Fruit fly (Drosophila melanogaster) whole organism, embryonic: ENCODE data around the gene sky.

ENCODE experiments used
- Blimp-1 ChIP-seq: fragments of 200-800 bp; sonication (Bioruptor generic); optimal IDR thresholded peaks from 3 replicates; lab custom pipeline; 2018; ENCODE audit warnings: missing biosample characterization, missing genetic modification characterization, mild to moderate bottlenecking, moderate library complexity, missing genetic modification reagents
- BtbVII ChIP-seq: fragments of 200-800 bp; sonication (Bioruptor generic); optimal IDR thresholded peaks from 3 replicates; lab custom pipeline; 2017; ENCODE audit warnings: missing biosample characterization, mild to moderate bottlenecking, missing genetic modification characterization
- CG10543 ChIP-seq: fragments of 200-800 bp; sonication (Bioruptor generic); optimal IDR thresholded peaks from 3 replicates; lab custom pipeline; 2017; ENCODE audit warnings: missing biosample characterization, mild to moderate bottlenecking, missing genetic modification characterization, moderate library complexity
- CG10979 ChIP-seq: fragments of 200-800 bp; sonication (Bioruptor generic); optimal IDR thresholded peaks from 2 replicates; lab custom pipeline; 2018; ENCODE audit warnings: missing biosample characterization, mild to moderate bottlenecking, missing genetic modification characterization, moderate library complexity
- CG11456 ChIP-seq: fragments of 200-800 bp; sonication (Bioruptor generic); IDR thresholded peaks from 3 replicates; pipeline ENCODE4 v1.3.6; 2022; ENCODE audit warnings: missing biosample characterization, missing genetic modification characterization
- CG1647 ChIP-seq: fragments of 200-800 bp; sonication (Bioruptor generic); optimal IDR thresholded peaks from 3 replicates; lab custom pipeline; 2016; ENCODE audit warnings: missing biosample characterization, missing genetic modification characterization
- CG17385 ChIP-seq: fragments of 200-800 bp; sonication (Bioruptor generic); optimal IDR thresholded peaks from 3 replicates; lab custom pipeline; 2018; ENCODE audit warnings: missing biosample characterization, mild to moderate bottlenecking, missing genetic modification characterization
- CG1832 ChIP-seq: fragments of 200-800 bp; sonication (Bioruptor generic); optimal IDR thresholded peaks from 2 replicates; lab custom pipeline; 2017; ENCODE audit warnings: missing biosample characterization, mild to moderate bottlenecking, missing genetic modification characterization, inconsistent platforms
- CG2199 ChIP-seq: fragments of 200-800 bp; sonication (Bioruptor generic); IDR thresholded peaks from 3 replicates; pipeline ENCODE4 v1.3.6; 2022; ENCODE audit warnings: missing biosample characterization, missing genetic modification characterization
- CG32532 ChIP-seq: fragments of 200-800 bp; sonication (Bioruptor generic); IDR thresholded peaks from 2 replicates; pipeline ENCODE4 v1.3.6; 2022; ENCODE audit warnings: missing biosample characterization, missing genetic modification characterization
- CG3281 ChIP-seq: fragments of 200-800 bp; sonication (Bioruptor generic); optimal IDR thresholded peaks from 3 replicates; lab custom pipeline; 2017; ENCODE audit warnings: missing biosample characterization, mild to moderate bottlenecking, missing genetic modification characterization
- CG34224 ChIP-seq: fragments of 200-800 bp; sonication (Bioruptor generic); IDR thresholded peaks from 3 replicates; pipeline ENCODE4 v1.3.6; 2022; ENCODE audit warnings: missing biosample characterization, missing genetic modification characterization; ENCODE audit not compliant: partially characterized antibody
- CG34376 ChIP-seq: fragments of 200-800 bp; sonication (Bioruptor generic); optimal IDR thresholded peaks from 2 replicates; lab custom pipeline; 2018; ENCODE audit warnings: missing biosample characterization, mild to moderate bottlenecking, missing genetic modification characterization
- CG4360 ChIP-seq: fragments of 200-800 bp; sonication (Bioruptor generic); IDR thresholded peaks from 2 replicates; pipeline ENCODE4 v1.3.6; 2022; ENCODE audit warnings: missing biosample characterization, missing genetic modification characterization
- CG6175 ChIP-seq: fragments of 200-800 bp; sonication (Bioruptor generic); IDR thresholded peaks from 3 replicates; pipeline ENCODE4 v1.3.6; 2022; ENCODE audit warnings: missing biosample characterization, missing genetic modification characterization
- CG6254 ChIP-seq: fragments of 200-800 bp; sonication (Bioruptor generic); optimal IDR thresholded peaks from 3 replicates; lab custom pipeline; 2017; ENCODE audit warnings: mild to moderate bottlenecking, missing biosample characterization, missing genetic modification reagents, missing genetic modification characterization
- CG7987 ChIP-seq: fragments of 200-800 bp; sonication (Bioruptor generic); optimal IDR thresholded peaks from 2 replicates; lab custom pipeline; 2018; ENCODE audit warnings: missing biosample characterization, mild to moderate bottlenecking, missing genetic modification characterization, moderate library complexity
- CTCF ChIP-seq: fragments of 200-800 bp; sonication (Bioruptor generic); optimal IDR thresholded peaks from 2 replicates; lab custom pipeline; 2017; ENCODE audit warnings: missing biosample characterization, mild to moderate bottlenecking, missing genetic modification characterization, moderate library complexity
- D ChIP-seq, 2 experiments: fragments of 200-800 bp in 1 of 2; fragments of >200 bp in 1 of 2; sonication (Bioruptor generic) in 1 of 2; optimal IDR thresholded peaks; 2 replicates in 1 of 2; 3 replicates in 1 of 2; lab custom pipeline; 2017; ENCODE audit warnings: mild to moderate bottlenecking in 1 of 2, missing biosample characterization in 1 of 2, missing genetic modification characterization in 1 of 2, missing genetic modification reagents in 1 of 2
- ERR ChIP-seq: fragments of 200-800 bp; sonication (Bioruptor generic); optimal IDR thresholded peaks from 2 replicates; lab custom pipeline; 2016; ENCODE audit warnings: missing biosample characterization, missing genetic modification characterization
- Ets97D ChIP-seq: fragments of 200-800 bp; sonication (Bioruptor generic); optimal IDR thresholded peaks from 3 replicates; lab custom pipeline; 2016; ENCODE audit warnings: missing biosample characterization, missing genetic modification characterization
- GATAe ChIP-seq: fragments of 200-800 bp; sonication (Bioruptor generic); conservative IDR thresholded peaks from 2 replicates; pipeline ENCODE4 v1.3.6; 2022; ENCODE audit warnings: missing biosample characterization, missing genetic modification characterization
- HLHmδ ChIP-seq: fragments of 200-800 bp; sonication (Bioruptor generic); optimal IDR thresholded peaks from 2 replicates; lab custom pipeline; 2018; ENCODE audit warnings: missing biosample characterization, mild to moderate bottlenecking, missing genetic modification characterization, moderate library complexity
- Hsf ChIP-seq: fragments of 200-800 bp; sonication (Bioruptor generic); optimal IDR thresholded peaks from 3 replicates; lab custom pipeline; 2016; ENCODE audit warnings: missing biosample characterization, missing genetic modification characterization
- MTF-1 ChIP-seq: fragments of 200-800 bp; sonication (Bioruptor generic); optimal IDR thresholded peaks from 2 replicates; lab custom pipeline; 2018; ENCODE audit warnings: missing biosample characterization, mild to moderate bottlenecking, missing genetic modification characterization, borderline replicate concordance
- Med ChIP-seq: fragments of 200-800 bp; sonication (Bioruptor generic); peaks from one replicate; lab custom pipeline; 2016; ENCODE audit warnings: missing biosample characterization, missing genetic modification characterization, mild to moderate bottlenecking, inconsistent platforms, moderate library complexity
- PHDP ChIP-seq: fragments of 200-800 bp; sonication (Bioruptor generic); optimal IDR thresholded peaks from 3 replicates; lab custom pipeline; 2018; ENCODE audit warnings: missing biosample characterization, mild to moderate bottlenecking, missing genetic modification characterization, moderate library complexity
- Trl ChIP-seq, 3 experiments: fragments of >200 bp in 2 of 3; fragments of 200-800 bp in 1 of 3; sonication (Bioruptor generic) in 1 of 3; optimal IDR thresholded peaks; 2 replicates in 1 of 3; 3 replicates in 2 of 3; lab custom pipeline; 2016 to 2017; ENCODE audit warnings: missing biosample characterization in 1 of 3, missing genetic modification characterization in 1 of 3
- caup ChIP-seq: fragments of 200-800 bp; sonication (Bioruptor generic); optimal IDR thresholded peaks from 3 replicates; lab custom pipeline; 2017; ENCODE audit warnings: missing biosample characterization, mild to moderate bottlenecking, missing genetic modification characterization, moderate library complexity; ENCODE audit not compliant: severe bottlenecking
- chinmo ChIP-seq: fragments of 200-800 bp; sonication (Bioruptor generic); IDR thresholded peaks from 4 replicates; pipeline ENCODE4 v1.3.6; 2022; ENCODE audit warnings: missing biosample characterization, missing genetic modification characterization; ENCODE audit not compliant: partially characterized antibody
- dan ChIP-seq: fragments of 200-800 bp; sonication (Bioruptor generic); IDR thresholded peaks from 2 replicates; pipeline ENCODE4 v1.3.6; 2022; ENCODE audit warnings: missing biosample characterization, missing genetic modification characterization
- dmrt99B ChIP-seq: fragments of 200-800 bp; sonication (Bioruptor generic); optimal IDR thresholded peaks from 2 replicates; lab custom pipeline; 2018; ENCODE audit warnings: missing biosample characterization, mild to moderate bottlenecking, missing genetic modification characterization, moderate library complexity
- fd64A ChIP-seq: fragments of 200-800 bp; sonication (Bioruptor generic); optimal IDR thresholded peaks from 3 replicates; lab custom pipeline; 2018; ENCODE audit warnings: missing biosample characterization, mild to moderate bottlenecking, missing genetic modification characterization
- odd ChIP-seq: fragments of 200-800 bp; sonication (Bioruptor generic); optimal IDR thresholded peaks from 2 replicates; lab custom pipeline; 2017; ENCODE audit warnings: missing biosample characterization, mild to moderate bottlenecking, missing genetic modification characterization
- phol ChIP-seq: fragments of 200-800 bp; sonication (Bioruptor generic); optimal IDR thresholded peaks from 3 replicates; lab custom pipeline; 2018; ENCODE audit warnings: missing biosample characterization, mild to moderate bottlenecking, missing genetic modification characterization, moderate library complexity
- schlank ChIP-seq: fragments of 200-800 bp; sonication (Bioruptor generic); optimal IDR thresholded peaks from 2 replicates; lab custom pipeline; 2018; ENCODE audit warnings: missing biosample characterization, mild to moderate bottlenecking, missing genetic modification characterization
- sens ChIP-seq: fragments of 200-800 bp; sonication (Bioruptor generic); peaks from one replicate; lab custom pipeline; 2016; ENCODE audit warnings: missing biosample characterization, missing genetic modification characterization
- shn ChIP-seq: fragments of 200-800 bp; sonication (Bioruptor generic); optimal IDR thresholded peaks from 3 replicates; lab custom pipeline; 2016; ENCODE audit warnings: missing biosample characterization, missing genetic modification characterization
- sna ChIP-seq: fragments of 200-800 bp; sonication (Bioruptor generic); IDR thresholded peaks from 2 replicates; pipeline ENCODE4 v1.3.6; 2022; ENCODE audit warnings: missing biosample characterization, missing genetic modification characterization; ENCODE audit not compliant: partially characterized antibody
- stwl ChIP-seq: fragments of 200-800 bp; sonication (Bioruptor generic); optimal IDR thresholded peaks from 3 replicates; lab custom pipeline; 2018; ENCODE audit warnings: missing biosample characterization, mild to moderate bottlenecking, missing genetic modification characterization, moderate library complexity
- sug ChIP-seq: fragments of 200-800 bp; optimal IDR thresholded peaks from 2 replicates; lab custom pipeline; 2019; ENCODE audit warnings: missing biosample characterization, mild to moderate bottlenecking, missing genetic modification characterization, moderate library complexity
- vvl ChIP-seq: fragments of 200-800 bp; sonication (Bioruptor generic); IDR thresholded peaks from 2 replicates; pipeline ENCODE4 v1.3.6; 2022; ENCODE audit warnings: missing biosample characterization, missing genetic modification characterization
- wdn ChIP-seq: fragments of 200-800 bp; sonication (Bioruptor generic); IDR thresholded peaks from 2 replicates; pipeline ENCODE4 v1.3.6; 2022; ENCODE audit warnings: missing biosample characterization, missing genetic modification characterization
- zfh2 ChIP-seq: fragments of 200-800 bp; sonication (Bioruptor generic); optimal IDR thresholded peaks from 2 replicates; lab custom pipeline; 2016; ENCODE audit warnings: missing biosample characterization, missing genetic modification characterization

sky gene

dm6 chr2L:20840462-20841038, 78.2 kb downstream of the sky start, which contains the start of gene CG31676 (continued):
- TF ChIP-seq CG32532 (GFP tag; lab: Robert Waterston, UW) (peak; percentile 81; the same call in 1 of the 2 replicates), CG34376 (peak; percentile 61), CG1832 (GFP tag; lab: Kevin White, UChicago) (no peak), BtbVII (GFP tag; lab: Kevin White, UChicago) (peak; percentile 42), CG4360 (GFP tag; lab: Robert Waterston, UW) (no peak), CG3281 (peak; percentile 56), CG10543 (GFP tag; lab: Kevin White, UChicago) (peak; percentile 45), chinmo (GFP tag; lab: Robert Waterston, UW) (0 out of 4 replicates have a peak, but pooled peaks have one; percentile 22), caup (GFP tag; lab: Kevin White, UChicago) (peak; percentile 56), CG1647 (GFP tag; lab: Kevin White, UChicago) (no peak), CG6175 (GFP tag; lab: Robert Waterston, UW) (0 out of 3 replicates have a peak, but pooled peaks have one; percentile 23), sna (GFP tag; lab: Robert Waterston, UW) (no peak), shn (no peak), MTF-1 (GFP tag; lab: Kevin White, UChicago) (no peak), Trl (optimal IDR thresholded peaks at IDR 0.05; lab: Kevin White, UChicago) (peak; percentile 5 to 15), Trl (GFP tag; optimal IDR thresholded peaks at IDR 0.05; lab: Kevin White, UChicago) (no peak), zfh2 (GFP tag; lab: Kevin White, UChicago) (no peak), odd (GFP tag; lab: Kevin White, UChicago) (peak; percentile 37), CG17385 (GFP tag; lab: Kevin White, UChicago) (peak; percentile 12), ERR (GFP tag; lab: Kevin White, UChicago) (no peak), wdn (GFP tag; lab: Robert Waterston, UW) (peak; percentile 40; the same call in 1 of the 2 replicates), fd64A (GFP tag; lab: Kevin White, UChicago) (no peak), CG7987 (GFP tag; lab: Kevin White, UChicago) (peak; percentile 53), GATAe (GFP tag; lab: Robert Waterston, UW) (no peak), HLHmδ (GFP tag; lab: Kevin White, UChicago) (peak; percentile 1)

DNA sequence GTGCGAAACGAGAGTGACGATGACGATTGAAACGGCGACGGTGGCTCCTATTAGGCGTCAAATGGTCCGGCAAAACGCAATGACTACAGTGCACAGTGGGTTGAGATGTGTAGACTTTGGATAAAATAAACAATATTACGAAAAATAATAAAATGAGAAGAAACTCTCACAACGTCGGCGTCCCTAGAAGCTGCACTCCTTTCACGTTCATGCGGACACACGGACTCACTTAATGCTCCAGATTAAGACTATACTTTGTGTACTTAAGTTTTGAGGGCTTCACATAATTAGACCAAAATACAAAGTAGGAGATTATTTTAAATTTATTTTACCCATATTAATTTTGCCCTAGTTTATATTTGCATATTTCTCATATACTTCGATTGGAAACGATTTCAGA, 78.7 kb downstream of the sky start:
- peak; percentile 16 for TF ChIP-seq sens (GFP tag; lab: Kevin White, UChicago)
- TF ChIP-seq dmrt99B (tag; lab: Kevin White, UChicago) = peak; percentile 35
- TF ChIP-seq CG6254 (GFP tag; lab: Kevin White, UChicago) = peak; percentile 6
- peak; percentile 26 for TF ChIP-seq Blimp-1 (GFP tag; lab: Kevin White, UChicago)
- no peak for TF ChIP-seq dan (GFP tag; lab: Robert Waterston, UW)
- TF ChIP-seq schlank (tag; lab: Kevin White, UChicago) = no peak

DNA sequence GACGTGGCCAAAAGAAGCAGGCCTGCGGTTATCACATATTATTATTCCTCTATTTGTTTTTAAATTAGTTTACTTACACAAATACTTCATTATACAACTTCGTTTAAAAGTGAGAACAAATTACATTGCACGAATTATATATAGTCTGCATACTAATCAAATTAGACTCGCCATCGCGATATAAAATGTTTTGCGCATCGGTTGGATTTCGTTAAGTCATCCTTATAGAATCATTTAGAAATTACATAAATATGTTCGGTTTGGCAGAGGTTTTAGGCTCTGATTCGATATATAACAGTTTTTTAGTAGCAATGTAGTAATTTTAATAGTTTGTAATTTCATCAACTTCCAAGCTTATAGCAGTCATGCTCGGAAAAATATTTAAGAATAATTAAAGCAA, 80.8 kb downstream of the sky start, which contains the start of gene Spn38F:
Gene Spn38F, minus strand, starts transcription at position 101 of the 400 bp plus-strand sequence.
- no peak for TF ChIP-seq Blimp-1 (GFP tag; lab: Kevin White, UChicago)
- TF ChIP-seq CG11456 (GFP tag; lab: Robert Waterston, UW) = no peak
- TF ChIP-seq CTCF (GFP tag; lab: Kevin White, UChicago) = no peak

dm6 chr2L:20835501-20835900, 83.2 kb downstream of the sky start, which contains the start of gene Oseg5:
TSS of gene Oseg5 (minus strand) at chr2L:20835840.
- peak; percentile 15 for TF ChIP-seq sug (tag; lab: Kevin White, UChicago)
- 0 out of 3 replicates have a peak, but pooled peaks have one; percentile 51 for TF ChIP-seq CG2199 (GFP tag; lab: Robert Waterston, UW)
- peak; percentile 1 for TF ChIP-seq stwl (tag; lab: Kevin White, UChicago)
- TF ChIP-seq D (optimal IDR thresholded peaks at IDR 0.05; lab: Kevin White, UChicago) = no peak
- no peak for TF ChIP-seq D (GFP tag; optimal IDR thresholded peaks at IDR 0.05; lab: Kevin White, UChicago)
- TF ChIP-seq Ets97D (GFP tag; lab: Kevin White, UChicago) = peak; percentile 30
- TF ChIP-seq PHDP (tag; lab: Kevin White, UChicago) = no peak
- TF ChIP-seq CG10979 (tag; lab: Kevin White, UChicago) = no peak
- TF ChIP-seq Hsf (GFP tag; lab: Kevin White, UChicago) = no peak
- no peak for TF ChIP-seq CG34224 (GFP tag; lab: Robert Waterston, UW)
- TF ChIP-seq vvl (GFP tag; lab: Robert Waterston, UW) = 0 out of 2 replicates have a peak, but pooled peaks have one; percentile 20
- peak; percentile 67 for TF ChIP-seq phol (tag; lab: Kevin White, UChicago)
- TF ChIP-seq Med (GFP tag; lab: Kevin White, UChicago) = peak; percentile 18
